Fruit fly (Drosophila melanogaster) S2 (cell line): Measurements from ENCODE around the gene Vha16-2.

Experiments used
- CG8478 ChIP-seq: fragments of >200 bp; optimal IDR thresholded peaks from 2 replicates; lab custom pipeline; 2018
- CTCF ChIP-seq, 2 experiments: fragments of >200 bp; optimal IDR thresholded peaks; 2 replicates each; lab custom pipeline; 2018

DNA sequence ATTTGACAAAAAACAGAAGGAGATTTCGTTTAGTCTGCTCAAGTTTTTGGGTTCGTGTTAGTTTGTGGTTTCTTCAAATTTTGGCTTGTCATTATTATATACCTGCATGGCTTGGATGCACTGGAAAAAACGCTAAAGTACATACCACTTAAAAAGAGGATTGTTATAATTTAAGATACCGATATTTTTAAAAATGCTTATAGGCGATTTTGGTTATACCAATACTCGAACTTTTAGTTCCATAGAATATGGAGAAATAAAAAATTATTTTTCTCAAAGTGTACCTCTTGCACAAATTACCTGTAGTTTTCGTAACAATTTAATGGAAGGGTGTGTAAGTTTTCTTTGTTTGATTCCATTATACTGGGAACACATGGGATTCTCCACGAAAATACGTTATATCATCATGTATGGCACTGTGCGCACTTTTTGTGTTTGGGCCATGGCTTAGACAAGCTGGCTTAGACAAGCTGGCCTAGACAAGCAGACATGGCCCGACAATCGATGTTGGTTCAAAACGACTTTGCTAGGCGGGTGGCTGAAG lies 9.3 kb upstream of the Vha16-2 start, which contains the start of gene Fum3:
- TF ChIP-seq CG8478 (lab: Kevin White, UChicago), result no peak
- TF ChIP-seq CTCF (optimal IDR thresholded peaks at IDR 0.05; lab: Kevin White, UChicago), result no peak
